Worm (Caenorhabditis elegans): ENCODE results near the gene K11H12.7.

- TF ChIP-seq nhr-129 (tag; optimal IDR thresholded peaks at IDR 0.05) (no peak), ztf-11 (tag; optimal IDR thresholded peaks at IDR 0.05) (no peak), blmp-1 (tag; optimal IDR thresholded peaks at IDR 0.05; ENCODE audit: insufficient read depth) (no peak)
Observed at ce11 chrIV:633565-633964, 31.8 kb upstream of the K11H12.7 start.

Data from whole organism, L2 larva.